Fruit fly (Drosophila melanogaster) whole organism, embryonic: ENCODE results near the gene Hsp67Ba.

Source experiments
- ATbp ChIP-seq: fragments of 200-800 bp; sonication (Bioruptor generic); optimal IDR thresholded peaks from 2 replicates; lab custom pipeline; 2017; ENCODE audit warnings: missing biosample characterization, mild to moderate bottlenecking, missing genetic modification characterization, missing genetic modification reagents
- Awh ChIP-seq: fragments of 200-800 bp; sonication (Bioruptor generic); IDR thresholded peaks from 2 replicates; pipeline ENCODE4, ENCODE4 v1.3.6; 2022; ENCODE audit warnings: missing biosample characterization, missing genetic modification characterization
- CG10565 ChIP-seq: fragments of 200-800 bp; sonication (Bioruptor generic); optimal IDR thresholded peaks from 3 replicates; lab custom pipeline; 2016; ENCODE audit warnings: missing biosample characterization, mild to moderate bottlenecking, missing genetic modification characterization
- CG10959 ChIP-seq: fragments of 200-800 bp; sonication (Bioruptor generic); IDR thresholded peaks from 2 replicates; pipeline ENCODE4 v1.3.6; 2022; ENCODE audit warnings: missing biosample characterization, missing genetic modification characterization
- CG13296 ChIP-seq: fragments of 200-800 bp; sonication (Bioruptor generic); optimal IDR thresholded peaks from 3 replicates; lab custom pipeline; 2018; ENCODE audit warnings: missing biosample characterization, mild to moderate bottlenecking, missing genetic modification characterization
- CG14014 ChIP-seq: fragments of 200-800 bp; sonication (Bioruptor generic); IDR thresholded peaks from 2 replicates; pipeline ENCODE4 v1.3.6; 2022; ENCODE audit warnings: missing biosample characterization, missing genetic modification characterization
- CG15011 ChIP-seq: fragments of 200-800 bp; sonication (Bioruptor generic); optimal IDR thresholded peaks from 3 replicates; lab custom pipeline; 2018; ENCODE audit warnings: missing biosample characterization, mild to moderate bottlenecking, missing genetic modification characterization
- CG16779 ChIP-seq: fragments of 200-800 bp; sonication (Bioruptor generic); IDR thresholded peaks from 2 replicates; pipeline ENCODE4 v1.3.6; 2022; ENCODE audit warnings: missing biosample characterization, missing genetic modification characterization
- CG16815 ChIP-seq: fragments of 200-800 bp; sonication (Bioruptor generic); optimal IDR thresholded peaks from 3 replicates; lab custom pipeline; 2017; ENCODE audit warnings: missing biosample characterization, mild to moderate bottlenecking, missing genetic modification characterization
- CG17568 ChIP-seq: fragments of 200-800 bp; sonication (Bioruptor generic); optimal IDR thresholded peaks from 2 replicates; lab custom pipeline; 2018; ENCODE audit warnings: missing biosample characterization, mild to moderate bottlenecking, missing genetic modification characterization, moderate library complexity
- CG1832 ChIP-seq: fragments of 200-800 bp; sonication (Bioruptor generic); optimal IDR thresholded peaks from 2 replicates; lab custom pipeline; 2017; ENCODE audit warnings: missing biosample characterization, mild to moderate bottlenecking, missing genetic modification characterization, inconsistent platforms
- CG18764 ChIP-seq: fragments of 200-800 bp; sonication (Bioruptor generic); optimal IDR thresholded peaks from 3 replicates; lab custom pipeline; 2016; ENCODE audit warnings: missing biosample characterization, missing genetic modification characterization
- CG30431 ChIP-seq: fragments of 200-800 bp; sonication (Bioruptor generic); optimal IDR thresholded peaks from 2 replicates; lab custom pipeline; 2017; ENCODE audit warnings: missing biosample characterization, missing genetic modification characterization
- CG31365 ChIP-seq: fragments of 200-800 bp; sonication (Bioruptor generic); optimal IDR thresholded peaks from 2 replicates; lab custom pipeline; 2018; ENCODE audit warnings: missing biosample characterization, mild to moderate bottlenecking, missing genetic modification characterization
- CG33213 ChIP-seq: fragments of 200-800 bp; sonication (Bioruptor generic); optimal IDR thresholded peaks from 3 replicates; lab custom pipeline; 2016; ENCODE audit warnings: missing biosample characterization, missing genetic modification characterization
- CG34422 ChIP-seq: fragments of 200-800 bp; sonication (Bioruptor generic); IDR thresholded peaks from 3 replicates; pipeline ENCODE4 v1.3.6; 2022; ENCODE audit warnings: missing biosample characterization, missing genetic modification characterization
- CG4424 ChIP-seq: fragments of 200-800 bp; sonication (Bioruptor generic); optimal IDR thresholded peaks from 3 replicates; lab custom pipeline; 2016; ENCODE audit warnings: missing biosample characterization, missing genetic modification characterization
- CG5245 ChIP-seq: fragments of 200-800 bp; sonication (Bioruptor generic); optimal IDR thresholded peaks from 3 replicates; lab custom pipeline; 2016; ENCODE audit warnings: missing biosample characterization, missing genetic modification characterization
- CG6791 ChIP-seq: fragments of 200-800 bp; sonication (Bioruptor generic); IDR thresholded peaks from 3 replicates; pipeline ENCODE4 v1.3.6; 2022; ENCODE audit warnings: missing biosample characterization, missing genetic modification characterization; ENCODE audit not compliant: partially characterized antibody
- CG7786 ChIP-seq: fragments of 200-800 bp; sonication (Bioruptor generic); optimal IDR thresholded peaks from 2 replicates; lab custom pipeline; 2016; ENCODE audit warnings: missing biosample characterization, missing genetic modification characterization
- CG7987 ChIP-seq: fragments of 200-800 bp; sonication (Bioruptor generic); optimal IDR thresholded peaks from 2 replicates; lab custom pipeline; 2018; ENCODE audit warnings: missing biosample characterization, mild to moderate bottlenecking, missing genetic modification characterization, moderate library complexity
- CG8359 ChIP-seq: fragments of 200-800 bp; sonication (Bioruptor generic); optimal IDR thresholded peaks from 2 replicates; lab custom pipeline; 2017; ENCODE audit warnings: missing biosample characterization, mild to moderate bottlenecking, missing genetic modification characterization, borderline replicate concordance
- CoRest ChIP-seq: fragments of 200-800 bp; sonication (Bioruptor generic); optimal IDR thresholded peaks from 3 replicates; lab custom pipeline; 2018; ENCODE audit warnings: missing biosample characterization, mild to moderate bottlenecking, missing genetic modification characterization, moderate library complexity
- Dip3 ChIP-seq: fragments of 200-800 bp; sonication (Bioruptor generic); optimal IDR thresholded peaks from 3 replicates; lab custom pipeline; 2016; ENCODE audit warnings: missing biosample characterization, missing genetic modification characterization
- Fer1 ChIP-seq: fragments of 200-800 bp; sonication (Bioruptor generic); optimal IDR thresholded peaks from 2 replicates; lab custom pipeline; 2017; ENCODE audit warnings: missing biosample characterization, mild to moderate bottlenecking, missing genetic modification characterization
- Fer2 ChIP-seq: fragments of 200-800 bp; sonication (Bioruptor generic); optimal IDR thresholded peaks from 2 replicates; lab custom pipeline; 2018; ENCODE audit warnings: missing biosample characterization, mild to moderate bottlenecking, missing genetic modification characterization, moderate library complexity
- Hey ChIP-seq: fragments of 200-800 bp; sonication (Bioruptor generic); optimal IDR thresholded peaks from 3 replicates; lab custom pipeline; 2018; ENCODE audit warnings: missing biosample characterization, mild to moderate bottlenecking, missing genetic modification characterization
- Jarid2 ChIP-seq: fragments of 200-800 bp; sonication (Bioruptor generic); optimal IDR thresholded peaks from 3 replicates; lab custom pipeline; 2017; ENCODE audit warnings: mild to moderate bottlenecking, missing biosample characterization, missing genetic modification reagents, missing genetic modification characterization
- Lim3 ChIP-seq: fragments of 200-800 bp; sonication (Bioruptor generic); IDR thresholded peaks from 2 replicates; pipeline ENCODE4 v1.3.6; 2022; ENCODE audit warnings: missing biosample characterization, missing genetic modification characterization
- Max ChIP-seq: fragments of 200-800 bp; sonication (Bioruptor generic); optimal IDR thresholded peaks from 2 replicates; lab custom pipeline; 2016; ENCODE audit warnings: missing biosample characterization, mild to moderate bottlenecking, missing genetic modification characterization
- NFAT ChIP-seq: fragments of 200-800 bp; sonication (Bioruptor generic); IDR thresholded peaks from 2 replicates; pipeline ENCODE4 v1.3.6; 2022; ENCODE audit warnings: missing biosample characterization, missing genetic modification characterization
- Sox102F ChIP-seq: fragments of 200-800 bp; sonication (Bioruptor generic); optimal IDR thresholded peaks from 2 replicates; lab custom pipeline; 2018; ENCODE audit warnings: missing biosample characterization, mild to moderate bottlenecking, missing genetic modification characterization, moderate library complexity
- YL-1 ChIP-seq: fragments of 200-800 bp; sonication (Bioruptor generic); optimal IDR thresholded peaks from 3 replicates; lab custom pipeline; 2017; ENCODE audit warnings: missing biosample characterization, mild to moderate bottlenecking, missing genetic modification characterization
- chm ChIP-seq: fragments of 200-800 bp; sonication (Bioruptor generic); IDR thresholded peaks from 2 replicates; pipeline ENCODE4 v1.3.6; 2022; ENCODE audit warnings: missing biosample characterization, missing genetic modification characterization
- danr ChIP-seq: fragments of 200-800 bp; sonication (Bioruptor generic); IDR thresholded peaks from 2 replicates; pipeline ENCODE4 v1.3.6; 2022; ENCODE audit warnings: missing biosample characterization, missing genetic modification characterization
- dmrt11E ChIP-seq: fragments of 200-800 bp; sonication (Bioruptor generic); optimal IDR thresholded peaks from 3 replicates; lab custom pipeline; 2018; ENCODE audit warnings: missing biosample characterization, mild to moderate bottlenecking, missing genetic modification characterization, moderate library complexity
- gce ChIP-seq: fragments of 200-800 bp; sonication (Bioruptor generic); IDR thresholded peaks from 3 replicates; pipeline ENCODE4 v1.3.6; 2022; ENCODE audit warnings: missing biosample characterization, missing genetic modification characterization
- hb ChIP-seq: fragments of 200-800 bp; sonication (Bioruptor generic); IDR thresholded peaks from 3 replicates; pipeline ENCODE4 v1.3.6; 2022; ENCODE audit warnings: missing biosample characterization, missing genetic modification characterization; ENCODE audit not compliant: partially characterized antibody
- ken ChIP-seq: fragments of 200-800 bp; sonication (Bioruptor generic); IDR thresholded peaks from 3 replicates; pipeline ENCODE4 v1.3.6; 2022; ENCODE audit warnings: missing biosample characterization, missing genetic modification characterization
- lilli ChIP-seq: fragments of 200-800 bp; sonication (Bioruptor generic); optimal IDR thresholded peaks from 3 replicates; lab custom pipeline; 2016; ENCODE audit warnings: missing biosample characterization, missing genetic modification characterization
- nau ChIP-seq: fragments of 200-800 bp; sonication (Bioruptor generic); optimal IDR thresholded peaks from 3 replicates; lab custom pipeline; 2017; ENCODE audit warnings: missing biosample characterization, mild to moderate bottlenecking, missing genetic modification characterization, missing genetic modification reagents
- nerfin-2 ChIP-seq: fragments of 200-800 bp; sonication (Bioruptor generic); IDR thresholded peaks from 2 replicates; pipeline ENCODE4 v1.3.6; 2022; ENCODE audit warnings: missing biosample characterization, missing genetic modification characterization; ENCODE audit not compliant: partially characterized antibody
- pfk ChIP-seq: fragments of 200-800 bp; sonication (Bioruptor generic); optimal IDR thresholded peaks from 2 replicates; lab custom pipeline; 2018; ENCODE audit warnings: missing biosample characterization, mild to moderate bottlenecking, missing genetic modification characterization, moderate library complexity
- pros ChIP-seq: fragments of 200-800 bp; sonication (Bioruptor generic); optimal IDR thresholded peaks from 3 replicates; lab custom pipeline; 2019; ENCODE audit warnings: missing biosample characterization, mild to moderate bottlenecking, missing genetic modification characterization, moderate library complexity
- sens ChIP-seq: fragments of 200-800 bp; sonication (Bioruptor generic); peaks from one replicate; lab custom pipeline; 2016; ENCODE audit warnings: missing biosample characterization, missing genetic modification characterization
- sisA ChIP-seq: fragments of 200-800 bp; sonication (Bioruptor generic); IDR thresholded peaks from 2 replicates; pipeline ENCODE4 v1.3.6; 2022; ENCODE audit warnings: missing biosample characterization, missing genetic modification characterization
- sqz ChIP-seq: fragments of 200-800 bp; sonication (Bioruptor generic); optimal IDR thresholded peaks from 3 replicates; lab custom pipeline; 2018; ENCODE audit warnings: missing biosample characterization, mild to moderate bottlenecking, missing genetic modification characterization
- tx ChIP-seq: fragments of 200-800 bp; sonication (Bioruptor generic); optimal IDR thresholded peaks from 2 replicates; lab custom pipeline; 2016; ENCODE audit warnings: missing biosample characterization, missing genetic modification characterization
- wor ChIP-seq: fragments of 200-800 bp; sonication (Bioruptor generic); IDR thresholded peaks from 2 replicates; pipeline ENCODE4 v1.3.6; 2022; ENCODE audit warnings: missing biosample characterization, missing genetic modification characterization
- yki ChIP-seq: fragments of >200 bp; optimal IDR thresholded peaks from 3 replicates; lab custom pipeline; 2018

The Hsp67Ba gene

DNA sequence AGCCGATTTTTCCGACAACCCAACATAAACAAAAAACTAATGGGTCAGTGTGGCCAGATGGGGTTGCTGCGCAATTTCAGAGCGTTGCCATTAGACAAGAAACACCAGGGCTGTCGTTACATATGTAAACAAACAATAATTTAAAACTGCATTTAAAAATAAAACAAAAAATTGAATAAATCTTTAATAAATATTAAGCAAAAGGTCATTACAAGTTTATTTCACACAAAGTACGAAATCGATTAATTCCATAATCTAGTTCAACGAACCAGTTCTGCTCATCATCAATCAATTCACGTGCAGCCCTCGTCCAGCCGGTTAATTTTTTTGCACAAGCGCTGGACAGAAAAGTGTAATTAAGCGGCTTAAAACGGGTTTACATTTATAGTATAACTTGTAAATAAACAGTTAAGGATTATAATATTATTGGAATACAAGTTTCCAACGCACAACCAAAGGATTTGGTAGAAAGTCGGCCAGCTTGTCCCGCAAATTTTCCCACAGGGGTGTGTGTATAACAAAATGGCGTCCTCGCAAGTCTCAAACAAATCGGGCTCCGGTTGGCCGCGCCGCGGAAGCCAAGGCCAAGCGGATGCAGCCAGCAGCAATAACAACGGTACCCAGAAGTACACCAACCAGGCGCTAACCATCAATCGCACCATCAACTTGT lies 31.6 kb upstream of the Hsp67Ba start, which contains the start of the genes CG4022 and Cpsf5 (continued):
- TF ChIP-seq nerfin-2 (GFP tag; lab: Robert Waterston, UW) (no peak), sqz (peak; percentile 84), yki (lab: Kevin White, UChicago) (no peak), lilli (peak; percentile 90), CoRest (tag; lab: Kevin White, UChicago) (peak; percentile 91), ken (GFP tag; lab: Robert Waterston, UW) (peak; percentile 87), CG4424 (GFP tag; lab: Kevin White, UChicago) (peak; percentile 86), nau (GFP tag; lab: Kevin White, UChicago) (peak; percentile 36), hb (no peak), NFAT (peak; percentile 72), dmrt11E (tag; lab: Kevin White, UChicago) (peak; percentile 86), CG8359 (no peak), Dip3 (peak; percentile 53), danr (GFP tag; lab: Robert Waterston, UW) (peak; percentile 52; the same call in 1 of the 2 replicates), CG33213 (peak; percentile 52), CG10565 (no peak), CG5245 (GFP tag; lab: Kevin White, UChicago) (peak; percentile 65), CG13296 (GFP tag; lab: Kevin White, UChicago) (peak; percentile 72), CG16779 (no peak), sens (GFP tag; lab: Kevin White, UChicago) (peak; percentile 92), CG10959 (GFP tag; lab: Robert Waterston, UW) (peak; percentile 70), CG34422 (GFP tag; lab: Robert Waterston, UW) (peak; percentile 80), CG15011 (peak; percentile 29), CG30431 (GFP tag; lab: Kevin White, UChicago) (peak; percentile 52), CG16815 (peak; percentile 70), CG18764 (GFP tag; lab: Kevin White, UChicago) (peak; percentile 63), gce (peak; percentile 80; the same call in 1 of the 3 replicates), ATbp (peak; percentile 62), CG31365 (tag; lab: Kevin White, UChicago) (peak; percentile 13), CG6791 (no peak), Fer1 (peak; percentile 82), tx (GFP tag; lab: Kevin White, UChicago) (peak; percentile 40), YL-1 (GFP tag; lab: Kevin White, UChicago) (peak; percentile 88), CG17568 (GFP tag; lab: Kevin White, UChicago) (peak; percentile 63), chm (GFP tag; lab: Robert Waterston, UW) (peak; percentile 50; the same call in 1 of the 2 replicates), Awh (GFP tag; lab: Robert Waterston, UW) (peak; percentile 62; the same call in 1 of the 2 replicates), pfk (GFP tag; lab: Kevin White, UChicago) (no peak), Sox102F (peak; percentile 82), CG7987 (GFP tag; lab: Kevin White, UChicago) (no peak), wor (GFP tag; lab: Robert Waterston, UW) (peak; percentile 65), CG7786 (peak; percentile 34), Max (GFP tag; lab: Kevin White, UChicago) (peak; percentile 86), Hey (no peak), Fer2 (tag; lab: Kevin White, UChicago) (peak; percentile 67), CG14014 (GFP tag; lab: Robert Waterston, UW) (peak; percentile 82), pros (no peak), Lim3 (GFP tag; lab: Robert Waterston, UW) (no peak), Jarid2 (no peak), sisA (GFP tag; lab: Robert Waterston, UW) (peak; percentile 82), CG1832 (no peak)
